Worm (Caenorhabditis elegans): ENCODE results near the gene ugt-30.

ce11 chrV:15078560-15078959 lies 46.5 kb downstream of the ugt-30 start:
- TF ChIP-seq ama-1 (optimal IDR thresholded peaks at IDR 0.05) (no peak), ztf-11 (tag; optimal IDR thresholded peaks at IDR 0.05) (no peak), snpc-4 (tag; optimal IDR thresholded peaks at IDR 0.05) (no peak), nhr-25 (tag; optimal IDR thresholded peaks at IDR 0.05) (no peak), sem-4 (tag; optimal IDR thresholded peaks at IDR 0.05) (no peak), ztf-4 (tag; optimal IDR thresholded peaks at IDR 0.05) (no peak), dmd-4 (tag; optimal IDR thresholded peaks at IDR 0.05) (no peak)

Measured in whole organism, L2 larva.